Fruit fly (Drosophila melanogaster): Measurements from ENCODE around the gene elg1.

elg1 gene

DNA sequence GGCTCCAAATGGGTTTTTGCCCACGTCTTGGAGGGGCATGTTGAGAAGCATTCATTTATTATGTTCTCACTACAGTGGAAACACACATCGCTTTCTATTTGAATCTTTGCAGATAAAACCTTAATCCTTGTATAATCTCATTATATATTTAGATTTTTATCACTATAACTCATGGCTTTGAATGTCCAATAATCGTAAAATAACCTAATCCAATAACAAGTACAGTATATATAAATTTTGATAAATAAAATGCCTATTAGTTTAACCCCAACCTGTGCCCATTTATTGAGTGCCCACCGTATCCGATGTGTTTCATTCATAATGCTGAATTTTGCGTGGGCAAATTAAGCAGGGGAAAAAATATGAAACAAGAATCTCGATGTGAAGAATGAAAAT lies 14.7 kb downstream of the elg1 start (continued):
- TF ChIP-seq CG7987 (GFP tag; optimal IDR thresholded peaks at IDR 0.05) (no peak), CG6272 (GFP tag; IDR thresholded peaks at IDR 0.05) (no peak), CG6654 (GFP tag; optimal IDR thresholded peaks at IDR 0.05) (no peak), Dek (tag; optimal IDR thresholded peaks at IDR 0.05) (peak; percentile 55), CG18262 (tag; optimal IDR thresholded peaks at IDR 0.05) (peak; percentile 6), CG32532 (GFP tag; IDR thresholded peaks at IDR 0.05) (peak; percentile 69), Oaz (GFP tag; IDR thresholded peaks at IDR 0.05) (no peak), CG2202 (tag; optimal IDR thresholded peaks at IDR 0.05) (no peak), CG6175 (GFP tag; IDR thresholded peaks at IDR 0.05) (no peak), CG4424 (GFP tag; optimal IDR thresholded peaks at IDR 0.05) (no peak), CG14014 (GFP tag; IDR thresholded peaks at IDR 0.05) (peak; percentile 43; the same call in 1 of the 2 replicates), CG17612 (GFP tag; IDR thresholded peaks at IDR 0.05) (no peak), bcd (GFP tag; optimal IDR thresholded peaks at IDR 0.05) (peak; percentile 49), eyg (GFP tag; optimal IDR thresholded peaks at IDR 0.05) (no peak), CG10565 (GFP tag; optimal IDR thresholded peaks at IDR 0.05) (no peak), CG4282 (GFP tag; optimal IDR thresholded peaks at IDR 0.05) (no peak), Eip74EF (GFP tag; optimal IDR thresholded peaks at IDR 0.05) (no peak), NC2α (GFP tag; optimal IDR thresholded peaks at IDR 0.05) (no peak), dysf (GFP tag; IDR thresholded peaks at IDR 0.05) (peak; percentile 70; the same call in 2 of the 3 replicates), CG10321 (GFP tag; IDR thresholded peaks at IDR 0.05) (no peak), tx (GFP tag; optimal IDR thresholded peaks at IDR 0.05) (no peak), wor (GFP tag; IDR thresholded peaks at IDR 0.05) (no peak), CG31441 (GFP tag; IDR thresholded peaks at IDR 0.05) (peak; percentile 34; the same call in 1 of the 2 replicates), Sin3A (optimal IDR thresholded peaks at IDR 0.05) (no peak), Awh (GFP tag; IDR thresholded peaks at IDR 0.05) (no peak), CG10979 (tag; optimal IDR thresholded peaks at IDR 0.05) (no peak), Lhr (GFP tag; optimal IDR thresholded peaks at IDR 0.05) (no peak), CG14710 (tag; optimal IDR thresholded peaks at IDR 0.05) (no peak), CG17186 (GFP tag; optimal IDR thresholded peaks at IDR 0.05) (no peak), Nf-YC (tag; optimal IDR thresholded peaks at IDR 0.05) (peak; percentile 58), CG12659 (GFP tag; optimal IDR thresholded peaks at IDR 0.05) (peak; percentile 37), nau (GFP tag; optimal IDR thresholded peaks at IDR 0.05) (no peak), CG10959 (GFP tag; IDR thresholded peaks at IDR 0.05) (no peak), nerfin-2 (GFP tag; IDR thresholded peaks at IDR 0.05; ENCODE audit: partially characterized antibody) (no peak), Hr51 (GFP tag; optimal IDR thresholded peaks at IDR 0.05) (peak in 1 of 2 experiments; percentile 53), CG8290 (GFP tag; optimal IDR thresholded peaks at IDR 0.05) (no peak), CG8290 (tag; optimal IDR thresholded peaks at IDR 0.05) (no peak), Atf3 (GFP tag; optimal IDR thresholded peaks at IDR 0.05) (no peak), CG32767 (GFP tag; IDR thresholded peaks at IDR 0.05) (no peak), ewg (GFP tag; optimal IDR thresholded peaks at IDR 0.05) (no peak), CG12391 (tag; optimal IDR thresholded peaks at IDR 0.05) (no peak), Hr39 (optimal IDR thresholded peaks at IDR 0.05) (no peak), CG7271 (tag; optimal IDR thresholded peaks at IDR 0.05) (no peak), CG34422 (GFP tag; IDR thresholded peaks at IDR 0.05) (no peak), gcm (GFP tag; optimal IDR thresholded peaks at IDR 0.05) (no peak), cato (GFP tag; optimal IDR thresholded peaks at IDR 0.05; ENCODE audit: borderline replicate concordance) (no peak), Vsx1 (GFP tag; optimal IDR thresholded peaks at IDR 0.05) (peak; percentile 27), CG6854 (GFP tag; optimal IDR thresholded peaks at IDR 0.05) (no peak), tna (GFP tag; IDR thresholded peaks at IDR 0.05; ENCODE audit: partially characterized antibody) (no peak), gem (tag; optimal IDR thresholded peaks at IDR 0.05) (peak; percentile 65), CG17912 (GFP tag; optimal IDR thresholded peaks at IDR 0.05) (no peak), Ssrp (tag; optimal IDR thresholded peaks at IDR 0.05) (peak; percentile 4)
